Fruit fly (Drosophila melanogaster) whole organism, embryonic: ENCODE data around the gene CG14958.

Experiments used
- Atf6 ChIP-seq: fragments of 200-800 bp; sonication (Bioruptor generic); IDR thresholded peaks from 2 replicates; pipeline ENCODE4 v1.3.6; 2022; ENCODE audit warnings: missing biosample characterization, missing genetic modification characterization
- B-H1 ChIP-seq: fragments of 200-800 bp; sonication (Bioruptor generic); IDR thresholded peaks from 3 replicates; pipeline ENCODE4 v1.3.6; 2022; ENCODE audit warnings: missing biosample characterization, missing genetic modification characterization
- CG1024 ChIP-seq: fragments of 200-800 bp; sonication (Bioruptor generic); IDR thresholded peaks from 2 replicates; pipeline ENCODE4 v1.3.6; 2022; ENCODE audit warnings: missing biosample characterization, missing genetic modification characterization
- CG10979 ChIP-seq: fragments of 200-800 bp; sonication (Bioruptor generic); optimal IDR thresholded peaks from 2 replicates; lab custom pipeline; 2018; ENCODE audit warnings: missing biosample characterization, mild to moderate bottlenecking, missing genetic modification characterization, moderate library complexity
- CG11696 ChIP-seq: fragments of 200-800 bp; sonication (Bioruptor generic); IDR thresholded peaks from 2 replicates; pipeline ENCODE4 v1.3.6; 2022; ENCODE audit warnings: missing biosample characterization, missing genetic modification characterization
- CG12071 ChIP-seq: fragments of 200-800 bp; sonication (Bioruptor generic); optimal IDR thresholded peaks from 3 replicates; lab custom pipeline; 2018; ENCODE audit warnings: missing biosample characterization, mild to moderate bottlenecking, missing genetic modification characterization
- CG13287 ChIP-seq: fragments of 200-800 bp; sonication (Bioruptor generic); IDR thresholded peaks from 2 replicates; pipeline ENCODE4 v1.3.6; 2022; ENCODE audit warnings: missing biosample characterization, missing genetic modification characterization; ENCODE audit not compliant: partially characterized antibody
- CG15696 ChIP-seq: fragments of 200-800 bp; sonication (Bioruptor generic); optimal IDR thresholded peaks from 2 replicates; lab custom pipeline; 2019; ENCODE audit warnings: missing biosample characterization, mild to moderate bottlenecking, missing genetic modification characterization, moderate library complexity
- CG2116 ChIP-seq: fragments of 200-800 bp; sonication (Bioruptor generic); optimal IDR thresholded peaks from 3 replicates; lab custom pipeline; 2018; ENCODE audit warnings: missing biosample characterization, mild to moderate bottlenecking, missing genetic modification characterization
- CG2120 ChIP-seq: fragments of 200-800 bp; sonication (Bioruptor generic); optimal IDR thresholded peaks from 3 replicates; lab custom pipeline; 2016; ENCODE audit warnings: missing biosample characterization, missing genetic modification characterization
- CG3065 ChIP-seq: fragments of 200-800 bp; sonication (Bioruptor generic); optimal IDR thresholded peaks from 2 replicates; lab custom pipeline; 2016; ENCODE audit warnings: missing biosample characterization, missing genetic modification characterization
- CG32532 ChIP-seq: fragments of 200-800 bp; sonication (Bioruptor generic); IDR thresholded peaks from 2 replicates; pipeline ENCODE4 v1.3.6; 2022; ENCODE audit warnings: missing biosample characterization, missing genetic modification characterization
- CG33557 ChIP-seq: fragments of 200-800 bp; sonication (Bioruptor generic); optimal IDR thresholded peaks from 2 replicates; lab custom pipeline; 2019; ENCODE audit warnings: missing biosample characterization, mild to moderate bottlenecking, missing genetic modification characterization, moderate library complexity
- CG3838 ChIP-seq: fragments of 200-800 bp; sonication (Bioruptor generic); optimal IDR thresholded peaks from 3 replicates; lab custom pipeline; 2016; ENCODE audit warnings: missing biosample characterization, missing genetic modification characterization
- CG42726 ChIP-seq: fragments of 200-800 bp; sonication (Bioruptor generic); IDR thresholded peaks from 2 replicates; pipeline ENCODE4 v1.3.6; 2022; ENCODE audit warnings: missing biosample characterization, missing genetic modification characterization; ENCODE audit not compliant: partially characterized antibody
- CG5953 ChIP-seq: fragments of 200-800 bp; sonication (Bioruptor generic); IDR thresholded peaks from 2 replicates; pipeline ENCODE4 v1.3.6; 2022; ENCODE audit warnings: missing biosample characterization, missing genetic modification characterization
- CG6175 ChIP-seq: fragments of 200-800 bp; sonication (Bioruptor generic); IDR thresholded peaks from 3 replicates; pipeline ENCODE4 v1.3.6; 2022; ENCODE audit warnings: missing biosample characterization, missing genetic modification characterization
- CG7928 ChIP-seq: fragments of 200-800 bp; sonication (Bioruptor generic); optimal IDR thresholded peaks from 2 replicates; lab custom pipeline; 2017; ENCODE audit warnings: missing biosample characterization, mild to moderate bottlenecking, missing genetic modification characterization
- CG7963 ChIP-seq: fragments of 200-800 bp; sonication (Bioruptor generic); IDR thresholded peaks from 3 replicates; pipeline ENCODE4 v1.3.6; 2022; ENCODE audit warnings: missing biosample characterization, missing genetic modification characterization; ENCODE audit not compliant: partially characterized antibody
- Dad ChIP-seq: fragments of 200-800 bp; sonication (Bioruptor generic); optimal IDR thresholded peaks from 3 replicates; lab custom pipeline; 2016; ENCODE audit warnings: missing biosample characterization, missing genetic modification characterization
- Dfd ChIP-seq, 2 experiments: fragments of >200 bp; optimal IDR thresholded peaks; 2 replicates each; lab custom pipeline; 2017; ENCODE audit warnings: missing biosample characterization in 2 of 2, missing genetic modification characterization in 2 of 2
- Dip3 ChIP-seq: fragments of 200-800 bp; sonication (Bioruptor generic); optimal IDR thresholded peaks from 3 replicates; lab custom pipeline; 2016; ENCODE audit warnings: missing biosample characterization, missing genetic modification characterization
- Ets65A ChIP-seq: fragments of 200-800 bp; sonication (Bioruptor generic); peaks from one replicate; lab custom pipeline; 2016; ENCODE audit warnings: missing biosample characterization, missing genetic modification characterization
- Fer2 ChIP-seq: fragments of 200-800 bp; sonication (Bioruptor generic); optimal IDR thresholded peaks from 2 replicates; lab custom pipeline; 2018; ENCODE audit warnings: missing biosample characterization, mild to moderate bottlenecking, missing genetic modification characterization, moderate library complexity
- GATAe ChIP-seq: fragments of 200-800 bp; sonication (Bioruptor generic); conservative IDR thresholded peaks from 2 replicates; pipeline ENCODE4 v1.3.6; 2022; ENCODE audit warnings: missing biosample characterization, missing genetic modification characterization
- Lim3 ChIP-seq: fragments of 200-800 bp; sonication (Bioruptor generic); IDR thresholded peaks from 2 replicates; pipeline ENCODE4 v1.3.6; 2022; ENCODE audit warnings: missing biosample characterization, missing genetic modification characterization
- Med ChIP-seq: fragments of 200-800 bp; sonication (Bioruptor generic); peaks from one replicate; lab custom pipeline; 2016; ENCODE audit warnings: missing biosample characterization, missing genetic modification characterization, mild to moderate bottlenecking, inconsistent platforms, moderate library complexity
- Nf-YA ChIP-seq: fragments of 200-800 bp; sonication (Bioruptor generic); IDR thresholded peaks from 2 replicates; pipeline ENCODE4 v1.3.6; 2022; ENCODE audit warnings: missing biosample characterization, missing genetic modification characterization
- Nf-YC ChIP-seq: fragments of 200-800 bp; optimal IDR thresholded peaks from 3 replicates; lab custom pipeline; 2019; ENCODE audit warnings: missing biosample characterization, mild to moderate bottlenecking, missing genetic modification characterization, moderate library complexity
- PHDP ChIP-seq: fragments of 200-800 bp; sonication (Bioruptor generic); optimal IDR thresholded peaks from 3 replicates; lab custom pipeline; 2018; ENCODE audit warnings: missing biosample characterization, mild to moderate bottlenecking, missing genetic modification characterization, moderate library complexity
- Sry-δ ChIP-seq: fragments of 200-800 bp; sonication (Bioruptor generic); optimal IDR thresholded peaks from 2 replicates; lab custom pipeline; 2016; ENCODE audit warnings: missing biosample characterization, missing genetic modification characterization
- Xrp1 ChIP-seq: fragments of 200-800 bp; sonication (Bioruptor generic); IDR thresholded peaks from 2 replicates; pipeline ENCODE4 v1.3.6; 2022; ENCODE audit warnings: missing biosample characterization, missing genetic modification characterization
- abd-A ChIP-seq: fragments of 200-800 bp; sonication (Bioruptor generic); optimal IDR thresholded peaks from 3 replicates; lab custom pipeline; 2019; ENCODE audit warnings: missing biosample characterization, mild to moderate bottlenecking, missing genetic modification characterization, moderate library complexity
- aop ChIP-seq: fragments of 200-800 bp; sonication (Bioruptor generic); IDR thresholded peaks from 2 replicates; pipeline ENCODE4 v1.3.6; 2022; ENCODE audit warnings: missing biosample characterization, missing genetic modification characterization
- ap ChIP-seq: fragments of 200-800 bp; sonication (Bioruptor generic); IDR thresholded peaks from 2 replicates; pipeline ENCODE4 v1.3.6; 2022; ENCODE audit warnings: missing biosample characterization, missing genetic modification characterization
- chinmo ChIP-seq: fragments of 200-800 bp; sonication (Bioruptor generic); IDR thresholded peaks from 4 replicates; pipeline ENCODE4 v1.3.6; 2022; ENCODE audit warnings: missing biosample characterization, missing genetic modification characterization; ENCODE audit not compliant: partially characterized antibody
- dan ChIP-seq: fragments of 200-800 bp; sonication (Bioruptor generic); IDR thresholded peaks from 2 replicates; pipeline ENCODE4 v1.3.6; 2022; ENCODE audit warnings: missing biosample characterization, missing genetic modification characterization
- ems ChIP-seq: fragments of 200-800 bp; sonication (Bioruptor generic); optimal IDR thresholded peaks from 3 replicates; lab custom pipeline; 2016; ENCODE audit warnings: missing biosample characterization, missing genetic modification characterization
- exex ChIP-seq: fragments of 200-800 bp; sonication (Bioruptor generic); optimal IDR thresholded peaks from 4 replicates; lab custom pipeline; 2018; ENCODE audit warnings: missing biosample characterization, mild to moderate bottlenecking, missing genetic modification characterization, moderate library complexity
- ken ChIP-seq: fragments of 200-800 bp; sonication (Bioruptor generic); IDR thresholded peaks from 3 replicates; pipeline ENCODE4 v1.3.6; 2022; ENCODE audit warnings: missing biosample characterization, missing genetic modification characterization
- lola ChIP-seq, 3 experiments: fragments of >200 bp in 2 of 3; fragments of 200-800 bp in 1 of 3; sonication (Bioruptor generic) in 1 of 3; optimal IDR thresholded peaks; 2 replicates each; lab custom pipeline; 2017 to 2019; ENCODE audit warnings: missing biosample characterization in 3 of 3, missing genetic modification characterization in 3 of 3, mild to moderate bottlenecking in 1 of 3, moderate library complexity in 1 of 3
- peb ChIP-seq: fragments of 200-800 bp; sonication (Bioruptor generic); IDR thresholded peaks from 2 replicates; pipeline ENCODE4 v1.3.6; 2022; ENCODE audit warnings: missing biosample characterization, missing genetic modification characterization
- pho ChIP-seq: fragments of 200-800 bp; sonication (Bioruptor generic); optimal IDR thresholded peaks from 2 replicates; lab custom pipeline; 2016; ENCODE audit warnings: missing biosample characterization, missing genetic modification characterization
- pnt ChIP-seq: fragments of 200-800 bp; sonication (Bioruptor generic); optimal IDR thresholded peaks from 3 replicates; lab custom pipeline; 2016; ENCODE audit warnings: missing biosample characterization, missing genetic modification characterization
- prd ChIP-seq, 3 experiments: fragments of >200 bp in 2 of 3; fragments of 200-800 bp in 1 of 3; sonication (Bioruptor generic) in 1 of 3; optimal IDR thresholded peaks in 2 of 3; IDR thresholded peaks in 1 of 3; 2 replicates in 2 of 3; 3 replicates in 1 of 3; pipeline versions ENCODE4 v1.3.6 to Lab custom; 2017 to 2022; ENCODE audit warnings: missing biosample characterization in 1 of 3, missing genetic modification characterization in 1 of 3
- run ChIP-seq: fragments of 200-800 bp; sonication (Bioruptor generic); optimal IDR thresholded peaks from 3 replicates; lab custom pipeline; 2018; ENCODE audit warnings: missing biosample characterization, mild to moderate bottlenecking, missing genetic modification characterization
- sob ChIP-seq: fragments of 200-800 bp; sonication (Bioruptor generic); IDR thresholded peaks from 2 replicates; pipeline ENCODE4 v1.3.6; 2022; ENCODE audit warnings: missing biosample characterization, missing genetic modification characterization
- yki ChIP-seq: fragments of >200 bp; optimal IDR thresholded peaks from 3 replicates; lab custom pipeline; 2018

CG14958 gene

dm6 chr3L:3149060-3149872 lies 40.5 kb upstream of the CG14958 start (continued):
- no peak for TF ChIP-seq ken (GFP tag; lab: Robert Waterston, UW)
- no peak for TF ChIP-seq CG7963
- TF ChIP-seq CG2120 (GFP tag; lab: Kevin White, UChicago), result no peak
- peak; percentile 99 for TF ChIP-seq abd-A (tag; lab: Kevin White, UChicago)
- TF ChIP-seq, all 482 proteins: peak for 82

- TF ChIP-seq CG42726, result 0 out of 2 replicates have a peak, but pooled peaks have one; percentile 21
- TF ChIP-seq PHDP, result no peak
- TF ChIP-seq CG7928 (GFP tag; lab: Kevin White, UChicago), result no peak
- TF ChIP-seq CG10979 (tag; lab: Kevin White, UChicago), result no peak
- TF ChIP-seq exex (tag; lab: Kevin White, UChicago), result no peak
- TF ChIP-seq pnt, result no peak
- TF ChIP-seq lola (GFP tag; optimal IDR thresholded peaks at IDR 0.05; lab: Kevin White, UChicago), result no peak
- TF ChIP-seq CG12071, result no peak
- 0 out of 2 replicates have a peak, but pooled peaks have one; percentile 29 for TF ChIP-seq sob (GFP tag; lab: Robert Waterston, UW)
- no peak for TF ChIP-seq B-H1 (GFP tag; lab: Robert Waterston, UW)
- TF ChIP-seq CG2116 (GFP tag; lab: Kevin White, UChicago), result no peak
- TF ChIP-seq Dfd (GFP tag; optimal IDR thresholded peaks at IDR 0.05; lab: Kevin White, UChicago), result peak in 1 of 2 experiments; percentile 91
- TF ChIP-seq Dip3 (GFP tag; lab: Kevin White, UChicago), result no peak
- no peak for TF ChIP-seq CG33557 (GFP tag; lab: Kevin White, UChicago)
- TF ChIP-seq Nf-YC, result no peak
- no peak for TF ChIP-seq Lim3 (GFP tag; lab: Robert Waterston, UW)
- TF ChIP-seq run (tag; lab: Kevin White, UChicago), result no peak
- TF ChIP-seq pho (GFP tag; lab: Kevin White, UChicago), result no peak
- TF ChIP-seq Sry-δ (GFP tag; lab: Kevin White, UChicago), result no peak
- TF ChIP-seq abd-A (tag; lab: Kevin White, UChicago), result no peak
- no peak for TF ChIP-seq CG11696
- no peak for TF ChIP-seq ap (GFP tag; lab: Robert Waterston, UW)
- no peak for TF ChIP-seq CG1024
- no peak for TF ChIP-seq CG3065 (GFP tag; lab: Kevin White, UChicago)
- no peak for TF ChIP-seq yki (lab: Kevin White, UChicago)
- TF ChIP-seq prd (optimal IDR thresholded peaks at IDR 0.05; lab: Kevin White, UChicago), result no peak
- no peak for TF ChIP-seq prd (GFP tag; IDR thresholded peaks at IDR 0.05; lab: Robert Waterston, UW)
- no peak for TF ChIP-seq aop
- TF ChIP-seq chinmo (GFP tag; lab: Robert Waterston, UW), result no peak
- no peak for TF ChIP-seq Fer2 (tag; lab: Kevin White, UChicago)
- TF ChIP-seq Xrp1 (GFP tag; lab: Robert Waterston, UW), result no peak
- no peak for TF ChIP-seq Nf-YA (GFP tag; lab: Robert Waterston, UW)
- 0 out of 2 replicates have a peak, but pooled peaks have one; percentile 4 for TF ChIP-seq CG5953
- peak; percentile 86 for TF ChIP-seq Ets65A
- no peak for TF ChIP-seq ems (GFP tag; lab: Kevin White, UChicago)
- TF ChIP-seq CG3838 (GFP tag; lab: Kevin White, UChicago), result no peak
- TF ChIP-seq Med, result peak; percentile 53
- TF ChIP-seq Atf6, result no peak
- no peak for TF ChIP-seq CG6175
- no peak for TF ChIP-seq Dad
- no peak for TF ChIP-seq CG13287 (GFP tag; lab: Robert Waterston, UW)
- TF ChIP-seq CG32532 (GFP tag; lab: Robert Waterston, UW), result no peak
- no peak for TF ChIP-seq dan (GFP tag; lab: Robert Waterston, UW)
- TF ChIP-seq CG15696 (tag; lab: Kevin White, UChicago), result no peak
- no peak for TF ChIP-seq peb (GFP tag; lab: Robert Waterston, UW)
- no peak for TF ChIP-seq GATAe (GFP tag; lab: Robert Waterston, UW)
Observed at dm6 chr3L:3150376-3150775, 39.4 kb upstream of the CG14958 start.
